Worm (Caenorhabditis elegans) whole organism, L4 larva: ENCODE data around the gene acox-1.5.
A peak's percentile ranks its signal among the peaks of the same experiment; 100 is the strongest.

Experiments
- F10B5.3 ChIP-seq: sonication (generic microtip); optimal IDR thresholded peaks from 2 replicates; lab custom pipeline; 2016; ENCODE audit warnings: mild to moderate bottlenecking, missing genetic modification characterization, missing compliant biosample characterization
- F49E8.2 ChIP-seq: sonication (generic microtip); optimal IDR thresholded peaks from 2 replicates; lab custom pipeline; 2016; ENCODE audit warnings: missing compliant biosample characterization, mild to moderate bottlenecking, missing genetic modification characterization, borderline replicate concordance
- R02D3.7 ChIP-seq: fragments of 150-350 bp; sonication (generic microtip); optimal IDR thresholded peaks from 3 replicates; lab custom pipeline; 2014; ENCODE audit warnings: missing biosample characterization, missing genetic modification characterization
- T26A8.4 ChIP-seq: fragments of 200-800 bp; sonication (Bioruptor generic); IDR thresholded peaks from 2 replicates; pipeline ENCODE4 v1.3.6; 2022; ENCODE audit warnings: missing genetic modification characterization, missing compliant biosample characterization
- Y105C5A.15 ChIP-seq: fragments of 200-800 bp; sonication (Bioruptor generic); IDR thresholded peaks from 2 replicates; pipeline ENCODE4 v1.3.6; 2022; ENCODE audit warnings: missing genetic modification characterization, missing compliant biosample characterization
- aha-1 ChIP-seq: fragments of 150-350 bp; peaks from one replicate; lab custom pipeline; 2014; ENCODE audit warnings: missing biosample characterization, missing genetic modification characterization
- ceh-82 ChIP-seq: sonication (generic microtip); optimal IDR thresholded peaks from 2 replicates; lab custom pipeline; 2017; ENCODE audit warnings: missing biosample characterization, missing genetic modification characterization
- ces-1 ChIP-seq: fragments of 150-350 bp; sonication (generic microtip); optimal IDR thresholded peaks from 4 replicates; lab custom pipeline; 2014; ENCODE audit warnings: missing biosample characterization, missing genetic modification reagents, missing genetic modification characterization
- daf-16 ChIP-seq, 3 experiments: sonication (generic microtip); optimal IDR thresholded peaks; 2 replicates each; lab custom pipeline; 2016 to 2017; ENCODE audit warnings: missing genetic modification characterization in 3 of 3, missing genetic modification reagents in 3 of 3, mild to moderate bottlenecking in 2 of 3, missing compliant biosample characterization in 2 of 3, missing biosample characterization in 1 of 3, moderate library complexity in 1 of 3
- daf-8 ChIP-seq: fragments of 200-800 bp; sonication (Bioruptor generic); IDR thresholded peaks from 2 replicates; pipeline ENCODE4 v1.3.6; 2022; ENCODE audit warnings: missing genetic modification characterization, missing compliant biosample characterization
- dmd-6 ChIP-seq: fragments of 200-800 bp; sonication (Bioruptor generic); IDR thresholded peaks from 2 replicates; pipeline ENCODE4 v1.3.6; 2022; ENCODE audit warnings: missing genetic modification reagents, missing genetic modification characterization, missing compliant biosample characterization
- dpl-1 ChIP-seq: fragments of 150-350 bp; optimal IDR thresholded peaks from 2 replicates; lab custom pipeline; 2014; ENCODE audit warnings: missing biosample characterization, missing genetic modification reagents, missing genetic modification characterization
- dve-1 ChIP-seq: sonication (generic microtip); optimal IDR thresholded peaks from 2 replicates; lab custom pipeline; 2017; ENCODE audit warnings: antibody characterized with exemption, mild to moderate bottlenecking, missing genetic modification characterization, missing compliant biosample characterization; ENCODE audit not compliant: insufficient read depth
- hlh-30 ChIP-seq: sonication (generic microtip); optimal IDR thresholded peaks from 2 replicates; lab custom pipeline; 2017; ENCODE audit warnings: antibody characterized with exemption, mild to moderate bottlenecking, missing genetic modification characterization, missing compliant biosample characterization; ENCODE audit not compliant: insufficient read depth
- lim-7 ChIP-seq: fragments of 200-800 bp; sonication (Bioruptor generic); IDR thresholded peaks from 2 replicates; pipeline ENCODE4 v1.3.6; 2022; ENCODE audit warnings: missing genetic modification characterization, missing compliant biosample characterization
- lin-13 ChIP-seq: fragments of 150-350 bp; optimal IDR thresholded peaks from 2 replicates; lab custom pipeline; 2014; ENCODE audit warnings: missing biosample characterization, missing genetic modification reagents, missing genetic modification characterization
- lin-29 ChIP-seq: fragments of 200-800 bp; sonication (Bioruptor generic); IDR thresholded peaks from 2 replicates; pipeline ENCODE4 v1.3.6; 2022; ENCODE audit warnings: missing genetic modification reagents, missing genetic modification characterization, missing compliant biosample characterization
- lin-38 ChIP-seq: fragments of 200-800 bp; sonication (Bioruptor generic); IDR thresholded peaks from 2 replicates; pipeline ENCODE4 v1.3.6; 2022; ENCODE audit warnings: missing genetic modification reagents, missing genetic modification characterization, missing compliant biosample characterization
- lir-3 ChIP-seq: sonication (generic microtip); optimal IDR thresholded peaks from 2 replicates; lab custom pipeline; 2016; ENCODE audit warnings: mild to moderate bottlenecking, missing genetic modification characterization, missing compliant biosample characterization
- lsy-2 ChIP-seq, 2 experiments: fragments of 150-350 bp in 1 of 2; sonication (generic microtip) in 1 of 2; optimal IDR thresholded peaks; 2 replicates each; lab custom pipeline; 2014 to 2017; ENCODE audit warnings: missing biosample characterization in 2 of 2, missing genetic modification characterization in 2 of 2
- madf-9 ChIP-seq: fragments of 200-800 bp; sonication (Bioruptor generic); conservative IDR thresholded peaks from 2 replicates; pipeline ENCODE4 v1.3.6; 2022; ENCODE audit warnings: missing genetic modification reagents, missing genetic modification characterization, missing compliant biosample characterization
- mep-1 ChIP-seq: fragments of 150-350 bp; sonication (generic microtip); optimal IDR thresholded peaks from 3 replicates; lab custom pipeline; 2014; ENCODE audit warnings: missing biosample characterization, missing genetic modification characterization
- mes-2 ChIP-seq: sonication (generic microtip); optimal IDR thresholded peaks from 2 replicates; lab custom pipeline; 2016; ENCODE audit warnings: missing genotype, mild to moderate bottlenecking, missing genetic modification characterization, missing compliant biosample characterization; ENCODE audit not compliant: poor library complexity, severe bottlenecking
- mxl-3 ChIP-seq: fragments of 200-800 bp; sonication (Bioruptor generic); optimal IDR thresholded peaks from 2 replicates; lab custom pipeline; 2018; ENCODE audit warnings: mild to moderate bottlenecking, missing genetic modification characterization, missing compliant biosample characterization
- nhr-11 ChIP-seq: fragments of 150-350 bp; optimal IDR thresholded peaks from 2 replicates; lab custom pipeline; 2014; ENCODE audit warnings: missing biosample characterization, missing genetic modification characterization
- nhr-237 ChIP-seq: sonication (generic microtip); optimal IDR thresholded peaks from 2 replicates; lab custom pipeline; 2017; ENCODE audit warnings: missing biosample characterization, missing genetic modification characterization
- snpc-1.2 ChIP-seq: fragments of 200-800 bp; sonication (Bioruptor generic); IDR thresholded peaks from 2 replicates; pipeline ENCODE4 v1.3.6; 2022; ENCODE audit warnings: missing genetic modification reagents, missing genetic modification characterization, missing compliant biosample characterization
- spr-3 ChIP-seq: fragments of 200-800 bp; sonication (Bioruptor generic); optimal IDR thresholded peaks from 2 replicates; lab custom pipeline; 2018; ENCODE audit warnings: mild to moderate bottlenecking, missing genetic modification characterization, missing compliant biosample characterization
- tra-1 ChIP-seq: fragments of 200-800 bp; sonication (Bioruptor generic); IDR thresholded peaks from 2 replicates; pipeline ENCODE4 v1.3.6; 2022; ENCODE audit warnings: missing genetic modification reagents, missing genetic modification characterization, missing compliant biosample characterization
- unc-130 ChIP-seq: sonication (generic microtip); optimal IDR thresholded peaks from 2 replicates; lab custom pipeline; 2016; ENCODE audit warnings: missing genetic modification reagents, missing genetic modification characterization, missing compliant biosample characterization
- unc-39 ChIP-seq: sonication (generic microtip); optimal IDR thresholded peaks from 2 replicates; lab custom pipeline; 2017; ENCODE audit warnings: missing biosample characterization, missing genetic modification characterization
- unc-62 ChIP-seq, 3 experiments: fragments of 150-350 bp in 1 of 3; sonication (generic microtip); optimal IDR thresholded peaks in 2 of 3; peaks in 1 of 3; 1 replicate in 1 of 3; 2 replicates in 2 of 3; lab custom pipeline; 2014 to 2017; ENCODE audit warnings: missing biosample characterization in 3 of 3, missing genetic modification characterization in 3 of 3, missing genetic modification reagents in 3 of 3, missing genotype in 1 of 3
- zag-1 ChIP-seq: fragments of 150-350 bp; optimal IDR thresholded peaks from 2 replicates; lab custom pipeline; 2014; ENCODE audit warnings: missing biosample characterization, missing genetic modification characterization
- ztf-11 ChIP-seq: fragments of 150-350 bp; optimal IDR thresholded peaks from 2 replicates; lab custom pipeline; 2014; ENCODE audit warnings: missing biosample characterization, missing genetic modification characterization
- ztf-7 ChIP-seq: fragments of 150-350 bp; optimal IDR thresholded peaks from 2 replicates; lab custom pipeline; 2014; ENCODE audit warnings: missing biosample characterization, missing genetic modification characterization

acox-1.5 gene

ce11 chrIII:9616426-9616825, 24.4 kb upstream of the acox-1.5 start, which contains the start of gene hcp-3:
Gene hcp-3, minus strand, starts transcription at chrIII:9616470.
- TF ChIP-seq lin-38 = peak; percentile 59
- TF ChIP-seq lsy-2 (tag; optimal IDR thresholded peaks at IDR 0.05; lab: Kevin White, UChicago) = peak in 1 of 2 experiments; percentile 69
- TF ChIP-seq dmd-6 (GFP tag; lab: Robert Waterston, UW) = no peak
- peak; percentile 69 for TF ChIP-seq mes-2 (tag; lab: Kevin White, UChicago)
- TF ChIP-seq dve-1 (tag; lab: Kevin White, UChicago) = peak; percentile 34
- peak; percentile 38 for TF ChIP-seq hlh-30
- no peak for TF ChIP-seq F49E8.2 (tag; lab: Kevin White, UChicago)
- no peak for TF ChIP-seq nhr-237
- TF ChIP-seq tra-1 (GFP tag; lab: Robert Waterston, UW) = no peak
- peak; percentile 78 for TF ChIP-seq dpl-1

- no peak for TF ChIP-seq unc-39 (tag; lab: Kevin White, UChicago)
- TF ChIP-seq snpc-1.2 = peak; percentile 25; the same call in 1 of the 2 replicates
- TF ChIP-seq zag-1 (tag; lab: Kevin White, UChicago) = no peak
- TF ChIP-seq lin-13 (GFP tag; lab: Kevin White, UChicago) = no peak
- TF ChIP-seq spr-3 (GFP tag; lab: Kevin White, UChicago) = no peak
- TF ChIP-seq ces-1 (GFP tag; lab: Kevin White, UChicago) = no peak
- peak; percentile 60 for TF ChIP-seq unc-130
- peak; percentile 10 for TF ChIP-seq F49E8.2 (tag; lab: Kevin White, UChicago)
- TF ChIP-seq aha-1 = peak; percentile 16
- no peak; the same call in 1 of the 2 replicates for TF ChIP-seq Y105C5A.15 (GFP tag; lab: Robert Waterston, UW)
- peak; percentile 76 for TF ChIP-seq lin-38
- TF ChIP-seq lim-7 (GFP tag; lab: Robert Waterston, UW) = 0 out of 2 replicates have a peak, but pooled peaks have one; percentile 32
- TF ChIP-seq, all 104 proteins: peak for 6
Observed at ce11 chrIII:9615114-9615513, 23.1 kb upstream of the acox-1.5 start.

- no peak for TF ChIP-seq ztf-7 (tag; lab: Kevin White, UChicago)
- TF ChIP-seq unc-130 = no peak
- peak; percentile 83 for TF ChIP-seq dpl-1
- no peak for TF ChIP-seq nhr-237
- no peak for TF ChIP-seq T26A8.4
- TF ChIP-seq lin-38 = peak; percentile 92
- TF ChIP-seq R02D3.7 (tag; lab: Kevin White, UChicago) = no peak
- TF ChIP-seq madf-9 = no peak
- no peak for TF ChIP-seq lin-29
- TF ChIP-seq lir-3 (tag; lab: Kevin White, UChicago) = no peak
- peak; percentile 53 for TF ChIP-seq mes-2 (tag; lab: Kevin White, UChicago)
- TF ChIP-seq Y105C5A.15 (GFP tag; lab: Robert Waterston, UW) = no peak
- no peak for TF ChIP-seq dmd-6 (GFP tag; lab: Robert Waterston, UW)
- TF ChIP-seq daf-8 (GFP tag; lab: Robert Waterston, UW) = no peak
- peak; percentile 20 for TF ChIP-seq aha-1
- no peak for TF ChIP-seq daf-16 (GFP tag; optimal IDR thresholded peaks at IDR 0.05; lab: Kevin White, UChicago)
- no peak for TF ChIP-seq daf-16 (tag; optimal IDR thresholded peaks at IDR 0.05; lab: Kevin White, UChicago)
- TF ChIP-seq mxl-3 = no peak
- no peak for TF ChIP-seq ceh-82
- peak; percentile 24 for TF ChIP-seq hlh-30
- TF ChIP-seq F10B5.3 = no peak
- TF ChIP-seq mep-1 (tag; lab: Kevin White, UChicago) = no peak
- no peak for TF ChIP-seq ztf-11
- TF ChIP-seq nhr-11 (tag; lab: Kevin White, UChicago) = no peak
- TF ChIP-seq unc-62 (GFP tag; optimal IDR thresholded peaks at IDR 0.05 in 1 of 2; lab: Kevin White, UChicago) = no peak
- TF ChIP-seq unc-62 (tag; optimal IDR thresholded peaks at IDR 0.05; lab: Kevin White, UChicago) = no peak
- TF ChIP-seq, all 104 proteins: peak for 5
Observed at ce11 chrIII:9614211-9614610, 22.2 kb upstream of the acox-1.5 start, which contains the start of the genes pri-1 and F58A4.6. Gene pri-1, minus strand, starts transcription at chrIII:9614281. Gene F58A4.6, plus strand, starts transcription at chrIII:9614482.
